Worm (Caenorhabditis elegans) whole organism, L4 larva: ENCODE data around the gene F40F8.4.

ENCODE experiments used
- F26F4.8 ChIP-seq: fragments of 200-800 bp; sonication (Bioruptor generic); conservative IDR thresholded peaks from 2 replicates; pipeline ENCODE4 v1.3.6; 2022; ENCODE audit warnings: missing genetic modification characterization, missing compliant biosample characterization
- F49E8.2 ChIP-seq: sonication (generic microtip); optimal IDR thresholded peaks from 2 replicates; lab custom pipeline; 2016; ENCODE audit warnings: missing compliant biosample characterization, mild to moderate bottlenecking, missing genetic modification characterization, borderline replicate concordance
- T20F7.1 ChIP-seq: fragments of 200-800 bp; sonication (Bioruptor generic); optimal IDR thresholded peaks from 2 replicates; lab custom pipeline; 2018; ENCODE audit warnings: mild to moderate bottlenecking, missing genetic modification characterization, missing compliant biosample characterization
- T26A8.4 ChIP-seq: fragments of 200-800 bp; sonication (Bioruptor generic); IDR thresholded peaks from 2 replicates; pipeline ENCODE4 v1.3.6; 2022; ENCODE audit warnings: missing genetic modification characterization, missing compliant biosample characterization
- Y5F2A.4 ChIP-seq: fragments of 200-800 bp; sonication (Bioruptor generic); optimal IDR thresholded peaks from 2 replicates; lab custom pipeline; 2018; ENCODE audit warnings: mild to moderate bottlenecking, missing genetic modification characterization, missing compliant biosample characterization
- aha-1 ChIP-seq: fragments of 150-350 bp; peaks from one replicate; lab custom pipeline; 2014; ENCODE audit warnings: missing biosample characterization, missing genetic modification characterization
- arid-1 ChIP-seq: fragments of 200-800 bp; sonication (Bioruptor generic); conservative IDR thresholded peaks from 2 replicates; pipeline ENCODE4 v1.3.6; 2022; ENCODE audit warnings: missing genetic modification reagents, missing genetic modification characterization, missing compliant biosample characterization
- ctbp-1 ChIP-seq: fragments of 200-800 bp; sonication (Bioruptor generic); IDR thresholded peaks from 2 replicates; pipeline ENCODE4 v1.3.6; 2022; ENCODE audit warnings: missing genetic modification reagents, missing genetic modification characterization, missing compliant biosample characterization
- daf-16 ChIP-seq, 3 experiments: sonication (generic microtip); optimal IDR thresholded peaks; 2 replicates each; lab custom pipeline; 2016 to 2017; ENCODE audit warnings: missing genetic modification characterization in 3 of 3, missing genetic modification reagents in 3 of 3, mild to moderate bottlenecking in 2 of 3, missing compliant biosample characterization in 2 of 3, missing biosample characterization in 1 of 3, moderate library complexity in 1 of 3
- daf-19 ChIP-seq: fragments of 200-800 bp; sonication (Bioruptor generic); conservative IDR thresholded peaks from 2 replicates; pipeline ENCODE4 v1.3.6; 2022; ENCODE audit warnings: missing genetic modification characterization, missing compliant biosample characterization
- daf-8 ChIP-seq: fragments of 200-800 bp; sonication (Bioruptor generic); IDR thresholded peaks from 2 replicates; pipeline ENCODE4 v1.3.6; 2022; ENCODE audit warnings: missing genetic modification characterization, missing compliant biosample characterization
- dmd-6 ChIP-seq: fragments of 200-800 bp; sonication (Bioruptor generic); IDR thresholded peaks from 2 replicates; pipeline ENCODE4 v1.3.6; 2022; ENCODE audit warnings: missing genetic modification reagents, missing genetic modification characterization, missing compliant biosample characterization
- dmd-8 ChIP-seq: fragments of 200-800 bp; sonication (Bioruptor generic); IDR thresholded peaks from 2 replicates; pipeline ENCODE4 v1.3.6; 2022; ENCODE audit warnings: missing genetic modification characterization, missing compliant biosample characterization
- dmd-9 ChIP-seq: fragments of 200-800 bp; sonication (Bioruptor generic); IDR thresholded peaks from 2 replicates; pipeline ENCODE4 v1.3.6; 2022; ENCODE audit warnings: missing genetic modification reagents, missing genetic modification characterization, missing compliant biosample characterization
- egl-43 ChIP-seq: fragments of 200-800 bp; sonication (Bioruptor generic); IDR thresholded peaks from 2 replicates; pipeline ENCODE4 v1.3.6; 2022; ENCODE audit warnings: missing genetic modification reagents, missing genetic modification characterization, missing compliant biosample characterization
- hmg-1.1 ChIP-seq: fragments of 200-800 bp; sonication (Bioruptor generic); IDR thresholded peaks from 2 replicates; pipeline ENCODE4 v1.3.6; 2022; ENCODE audit warnings: missing genetic modification reagents, missing genetic modification characterization, missing compliant biosample characterization
- lin-13 ChIP-seq: fragments of 150-350 bp; optimal IDR thresholded peaks from 2 replicates; lab custom pipeline; 2014; ENCODE audit warnings: missing biosample characterization, missing genetic modification reagents, missing genetic modification characterization
- lin-15B ChIP-seq: fragments of 150-350 bp; sonication (generic microtip); optimal IDR thresholded peaks from 3 replicates; lab custom pipeline; 2014; ENCODE audit warnings: missing biosample characterization, missing genetic modification characterization
- lin-38 ChIP-seq: fragments of 200-800 bp; sonication (Bioruptor generic); IDR thresholded peaks from 2 replicates; pipeline ENCODE4 v1.3.6; 2022; ENCODE audit warnings: missing genetic modification reagents, missing genetic modification characterization, missing compliant biosample characterization
- lin-39 ChIP-seq: fragments of 150-350 bp; optimal IDR thresholded peaks from 2 replicates; lab custom pipeline; 2014; ENCODE audit warnings: missing biosample characterization, missing genetic modification reagents, missing genetic modification characterization
- lir-3 ChIP-seq: sonication (generic microtip); optimal IDR thresholded peaks from 2 replicates; lab custom pipeline; 2016; ENCODE audit warnings: mild to moderate bottlenecking, missing genetic modification characterization, missing compliant biosample characterization
- madf-5 ChIP-seq, 2 experiments: fragments of 200-800 bp; sonication (Bioruptor generic); IDR thresholded peaks; 2 replicates each; pipeline ENCODE4 v1.3.6; 2022; ENCODE audit warnings: missing compliant biosample characterization in 2 of 2, missing genetic modification characterization in 2 of 2
- madf-9 ChIP-seq: fragments of 200-800 bp; sonication (Bioruptor generic); conservative IDR thresholded peaks from 2 replicates; pipeline ENCODE4 v1.3.6; 2022; ENCODE audit warnings: missing genetic modification reagents, missing genetic modification characterization, missing compliant biosample characterization
- mdt-29 ChIP-seq: fragments of 200-800 bp; sonication (Bioruptor generic); IDR thresholded peaks from 2 replicates; pipeline ENCODE4 v1.3.6; 2022; ENCODE audit warnings: missing genetic modification reagents, missing genetic modification characterization, missing compliant biosample characterization
- mep-1 ChIP-seq: fragments of 150-350 bp; sonication (generic microtip); optimal IDR thresholded peaks from 3 replicates; lab custom pipeline; 2014; ENCODE audit warnings: missing biosample characterization, missing genetic modification characterization
- mes-2 ChIP-seq: sonication (generic microtip); optimal IDR thresholded peaks from 2 replicates; lab custom pipeline; 2016; ENCODE audit warnings: missing genotype, mild to moderate bottlenecking, missing genetic modification characterization, missing compliant biosample characterization; ENCODE audit not compliant: poor library complexity, severe bottlenecking
- nhr-28 ChIP-seq: fragments of 150-350 bp; optimal IDR thresholded peaks from 2 replicates; lab custom pipeline; 2014; ENCODE audit warnings: missing biosample characterization, missing genetic modification characterization
- nhr-42 ChIP-seq: fragments of 200-800 bp; sonication (Bioruptor generic); IDR thresholded peaks from 2 replicates; pipeline ENCODE4 v1.3.6; 2022; ENCODE audit warnings: missing genetic modification characterization, missing compliant biosample characterization
- sdz-12 ChIP-seq: fragments of 200-800 bp; sonication (Bioruptor generic); optimal IDR thresholded peaks from 2 replicates; lab custom pipeline; 2018; ENCODE audit warnings: mild to moderate bottlenecking, missing genetic modification characterization, missing compliant biosample characterization
- snpc-4 ChIP-seq: fragments of 150-350 bp; optimal IDR thresholded peaks from 2 replicates; lab custom pipeline; 2014; ENCODE audit warnings: missing biosample characterization, missing genetic modification characterization
- spr-3 ChIP-seq: fragments of 200-800 bp; sonication (Bioruptor generic); optimal IDR thresholded peaks from 2 replicates; lab custom pipeline; 2018; ENCODE audit warnings: mild to moderate bottlenecking, missing genetic modification characterization, missing compliant biosample characterization
- tag-97 ChIP-seq: fragments of 200-800 bp; sonication (Bioruptor generic); IDR thresholded peaks from 2 replicates; pipeline ENCODE4 v1.3.6; 2022; ENCODE audit warnings: missing genetic modification characterization, missing compliant biosample characterization
- unc-130 ChIP-seq: sonication (generic microtip); optimal IDR thresholded peaks from 2 replicates; lab custom pipeline; 2016; ENCODE audit warnings: missing genetic modification reagents, missing genetic modification characterization, missing compliant biosample characterization
- unc-62 ChIP-seq, 3 experiments: fragments of 150-350 bp in 1 of 3; sonication (generic microtip); optimal IDR thresholded peaks in 2 of 3; peaks in 1 of 3; 1 replicate in 1 of 3; 2 replicates in 2 of 3; lab custom pipeline; 2014 to 2017; ENCODE audit warnings: missing biosample characterization in 3 of 3, missing genetic modification characterization in 3 of 3, missing genetic modification reagents in 3 of 3, missing genotype in 1 of 3
- zfp-2 ChIP-seq: sonication (generic microtip); optimal IDR thresholded peaks from 2 replicates; lab custom pipeline; 2016; ENCODE audit warnings: mild to moderate bottlenecking, missing genetic modification characterization, missing compliant biosample characterization
- zfp-3 ChIP-seq: fragments of 200-800 bp; sonication (Bioruptor generic); conservative IDR thresholded peaks from 2 replicates; pipeline ENCODE4 v1.3.6; 2022; ENCODE audit warnings: missing genetic modification reagents, missing genetic modification characterization, missing compliant biosample characterization
- zip-2 ChIP-seq: fragments of 150-350 bp; optimal IDR thresholded peaks from 2 replicates; lab custom pipeline; 2014; ENCODE audit warnings: missing biosample characterization, missing genetic modification characterization

F40F8.4 gene

DNA sequence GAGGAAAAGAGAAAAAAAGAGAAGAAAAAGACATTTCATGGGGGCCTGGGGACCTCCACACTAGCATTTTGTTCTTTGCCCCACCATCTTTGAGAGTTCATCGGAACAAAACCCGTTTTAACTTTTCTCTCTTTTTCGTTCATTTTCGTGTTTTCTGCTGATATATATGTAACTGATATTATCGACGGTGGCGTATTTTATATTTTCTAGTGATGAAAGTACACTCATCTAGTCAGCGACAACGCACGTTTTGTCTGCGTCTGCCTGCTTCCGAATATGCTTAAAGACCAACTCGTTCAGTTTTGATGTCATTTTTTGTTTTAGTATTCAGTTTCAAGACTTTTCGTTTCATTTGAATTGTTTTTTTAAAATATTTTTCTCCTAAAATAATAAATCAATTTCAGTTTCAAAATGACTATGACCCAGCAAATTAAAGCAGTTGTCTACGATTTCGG, 41.2 kb upstream of the F40F8.4 start, which contains the start of gene bigr-1 (continued):
- TF ChIP-seq unc-62 (GFP tag; optimal IDR thresholded peaks at IDR 0.05 in 1 of 2; lab: Kevin White, UChicago) (no peak), unc-62 (tag; optimal IDR thresholded peaks at IDR 0.05; lab: Kevin White, UChicago) (no peak), tag-97 (no peak), mes-2 (peak; percentile 28), daf-8 (GFP tag; lab: Robert Waterston, UW) (no peak), F26F4.8 (GFP tag; lab: Robert Waterston, UW) (no peak), sdz-12 (GFP tag; lab: Kevin White, UChicago) (no peak), dmd-8 (GFP tag; lab: Robert Waterston, UW) (no peak), hmg-1.1 (GFP tag; lab: Robert Waterston, UW) (no peak), lin-15B (tag; lab: Kevin White, UChicago) (no peak), snpc-4 (tag; lab: Kevin White, UChicago) (no peak), zip-2 (no peak), lir-3 (no peak), madf-5 (GFP tag; IDR thresholded peaks at IDR 0.05; lab: Robert Waterston, UW) (no peak), zfp-3 (GFP tag; lab: Robert Waterston, UW) (no peak), mep-1 (tag; lab: Kevin White, UChicago) (peak; percentile 20), spr-3 (GFP tag; lab: Kevin White, UChicago) (no peak), daf-16 (GFP tag; optimal IDR thresholded peaks at IDR 0.05; lab: Kevin White, UChicago) (no peak), daf-16 (tag; optimal IDR thresholded peaks at IDR 0.05; lab: Kevin White, UChicago) (peak; percentile 18), unc-130 (GFP tag; lab: Kevin White, UChicago) (no peak), daf-19 (no peak), madf-9 (GFP tag; lab: Robert Waterston, UW) (no peak), dmd-9 (GFP tag; lab: Robert Waterston, UW) (no peak), lin-38 (no peak), dmd-6 (GFP tag; lab: Robert Waterston, UW) (peak; percentile 68), F49E8.2 (tag; lab: Kevin White, UChicago) (no peak), mdt-29 (GFP tag; lab: Robert Waterston, UW) (no peak), nhr-42 (no peak), Y5F2A.4 (no peak)

DNA sequence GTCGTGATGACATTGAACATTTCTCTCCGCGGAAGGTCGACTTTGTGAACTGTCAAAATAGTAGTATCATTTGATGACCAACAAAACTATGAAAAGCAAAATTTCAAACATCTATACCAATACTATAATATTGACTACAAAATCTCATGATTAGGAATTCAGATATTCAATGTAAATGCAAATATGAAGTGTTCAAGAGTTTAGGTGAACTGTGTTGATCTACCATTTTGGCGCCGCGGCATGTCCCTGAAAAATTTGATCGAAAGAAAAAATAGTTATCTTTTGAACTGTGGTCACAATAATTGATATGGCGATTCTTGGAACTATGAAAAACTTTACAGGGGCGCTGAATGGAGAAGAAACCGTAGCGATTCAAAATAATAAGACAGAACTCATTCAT, 38.7 kb upstream of the F40F8.4 start:
- TF ChIP-seq lin-15B (tag; lab: Kevin White, UChicago) (no peak), T26A8.4 (GFP tag; lab: Robert Waterston, UW) (no peak), arid-1 (GFP tag; lab: Robert Waterston, UW) (no peak), unc-62 (GFP tag; optimal IDR thresholded peaks at IDR 0.05 in 1 of 2; lab: Kevin White, UChicago) (peak in 1 of 2 experiments; percentile 68), unc-62 (tag; optimal IDR thresholded peaks at IDR 0.05; lab: Kevin White, UChicago) (no peak), lin-39 (no peak), nhr-28 (tag; lab: Kevin White, UChicago) (peak; percentile 44)

DNA sequence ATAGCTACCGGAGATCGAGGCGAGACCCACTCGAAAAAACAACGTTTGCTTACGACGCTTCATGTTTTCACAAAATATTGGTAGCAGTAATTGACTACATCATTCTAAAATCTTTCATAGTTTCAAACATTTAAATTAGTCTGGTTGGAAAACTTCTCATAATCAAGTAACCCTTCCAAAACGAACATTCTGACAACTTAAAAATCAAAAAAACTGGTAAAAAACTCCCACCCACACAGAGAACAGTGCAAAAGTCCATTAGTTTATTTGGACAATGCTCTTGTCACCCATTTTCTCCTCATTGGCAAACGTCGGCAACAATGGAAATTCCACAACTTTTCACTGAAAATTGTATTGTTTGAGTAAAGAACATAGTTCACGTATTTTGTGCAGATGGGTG, 37.3 kb upstream of the F40F8.4 start, which contains the start of gene F37H8.6:
F37H8.6 (minus strand) TSS at position 101 of the 400 bp plus-strand sequence.
- peak; percentile 62 for TF ChIP-seq aha-1 (tag; lab: Kevin White, UChicago)
- no peak for TF ChIP-seq egl-43 (GFP tag; lab: Robert Waterston, UW)
- TF ChIP-seq T20F7.1: no peak
- no peak for TF ChIP-seq zfp-2
- TF ChIP-seq lin-13 (GFP tag; lab: Kevin White, UChicago): no peak
- TF ChIP-seq ctbp-1 (GFP tag; lab: Robert Waterston, UW): no peak
- TF ChIP-seq, all 104 proteins: peak for 1
